Worm (Caenorhabditis elegans): Measurements from ENCODE around the gene zyg-1.
A peak's percentile ranks its signal among the peaks of the same experiment; 100 is the strongest.

Gene zyg-1

ce11 chrII:5661735-5662177 lies 12.2 kb downstream of the zyg-1 start (continued):
- TF ChIP-seq Y95B8A.8 (GFP tag; IDR thresholded peaks at IDR 0.05) (peak; percentile 96), atf-7 (tag; optimal IDR thresholded peaks at IDR 0.05) (peak; percentile 97), madf-10 (tag; optimal IDR thresholded peaks at IDR 0.05) (peak; percentile 85), rpc-1 (optimal IDR thresholded peaks at IDR 0.05) (no peak), rpc-1 (tag; optimal IDR thresholded peaks at IDR 0.05) (no peak), C06A6.2 (GFP tag; conservative IDR thresholded peaks at IDR 0.05) (peak; percentile 92), hlh-26 (GFP tag; conservative IDR thresholded peaks at IDR 0.05) (0 out of 2 replicates have a peak, but pooled peaks have one; percentile 78), lag-1 (GFP tag; IDR thresholded peaks at IDR 0.05) (0 out of 2 replicates have a peak, but pooled peaks have one; percentile 70), bed-1 (GFP tag; IDR thresholded peaks at IDR 0.05) (peak; percentile 91), repo-1 (tag; optimal IDR thresholded peaks at IDR 0.05) (peak; percentile 97), sdz-38 (tag; optimal IDR thresholded peaks at IDR 0.05) (no peak), aptf-2 (GFP tag; conservative IDR thresholded peaks at IDR 0.05) (peak; percentile 86), attf-6 (GFP tag; IDR thresholded peaks at IDR 0.05) (peak; percentile 92), lin-40 (tag; optimal IDR thresholded peaks at IDR 0.05) (peak; percentile 88), ztf-18 (tag; optimal IDR thresholded peaks at IDR 0.05) (peak; percentile 28), ztf-26 (tag; optimal IDR thresholded peaks at IDR 0.05) (peak; percentile 96)

- TF ChIP-seq let-526 (GFP tag; IDR thresholded peaks at IDR 0.05), result no peak
These were observed 13.7 kb downstream of the zyg-1 start for ce11 chrII:5663180-5663791.

DNA sequence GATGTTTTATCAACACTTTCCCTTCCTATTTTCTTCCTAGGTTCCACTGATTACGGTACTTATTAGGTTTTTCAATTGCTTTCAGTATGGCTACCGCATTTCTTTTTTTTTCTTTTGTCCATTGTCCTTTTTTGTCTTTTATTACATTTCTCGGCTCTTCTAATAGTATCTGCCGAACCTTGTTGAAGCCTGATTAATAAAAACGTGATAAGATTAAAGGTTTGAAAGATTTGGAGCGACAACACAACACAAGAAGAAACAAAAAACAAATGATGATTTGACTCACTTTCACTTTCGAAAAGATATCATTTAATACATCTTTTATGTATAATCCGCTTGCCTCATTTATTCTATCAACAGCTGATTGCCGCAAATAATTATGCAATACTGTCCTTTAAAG lies 15.5 kb downstream of the zyg-1 start, which contains the start of gene C25H3.15:
TSS of gene C25H3.15 (plus strand) at position 301 of the 400 bp plus-strand sequence.
- TF ChIP-seq athp-1 (tag; optimal IDR thresholded peaks at IDR 0.05) (no peak), him-1 (tag; optimal IDR thresholded peaks at IDR 0.05) (no peak), ceh-100 (GFP tag; IDR thresholded peaks at IDR 0.05) (no peak), gei-17 (GFP tag; optimal IDR thresholded peaks at IDR 0.05) (no peak), nhr-80 (tag; optimal IDR thresholded peaks at IDR 0.05) (no peak), F39B2.1 (GFP tag; IDR thresholded peaks at IDR 0.05) (no peak), bed-1 (GFP tag; IDR thresholded peaks at IDR 0.05) (no peak)

DNA sequence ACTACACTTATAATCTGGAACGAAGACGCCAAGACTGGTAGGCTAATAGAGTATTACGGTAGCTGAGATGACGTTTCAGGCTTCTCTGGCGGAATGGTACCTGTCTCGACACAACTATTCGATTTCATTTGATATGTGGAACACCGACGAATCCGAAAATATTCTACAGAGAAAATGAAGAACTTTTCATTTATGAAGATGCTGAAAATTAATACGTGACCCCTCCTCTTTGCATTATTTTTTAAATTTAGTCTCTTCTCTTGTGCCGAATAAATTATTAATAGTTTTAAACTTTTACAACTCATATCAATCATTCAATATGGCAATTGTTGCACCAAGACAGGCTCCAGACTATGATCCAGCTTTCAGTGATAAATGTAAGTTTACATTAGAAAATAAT lies 16.4 kb downstream of the zyg-1 start, which contains the start of gene C25H3.16:
TSS of gene C25H3.16 (plus strand) at position 301 of the 400 bp plus-strand sequence.
- peak; percentile 74 for TF ChIP-seq him-1 (tag; optimal IDR thresholded peaks at IDR 0.05)
- no peak for TF ChIP-seq ztf-28 (GFP tag; IDR thresholded peaks at IDR 0.05)

ce11 chrII:5667540-5667939 lies 18.0 kb downstream of the zyg-1 start:
- TF ChIP-seq B0019.2 (GFP tag; conservative IDR thresholded peaks at IDR 0.05) (no peak), rpc-1 (optimal IDR thresholded peaks at IDR 0.05) (peak; percentile 20), rpc-1 (tag; optimal IDR thresholded peaks at IDR 0.05) (peak; percentile 62), fkh-3 (tag; optimal IDR thresholded peaks at IDR 0.05) (no peak), Y56A3A.18 (GFP tag; IDR thresholded peaks at IDR 0.05) (no peak), nhr-179 (tag; optimal IDR thresholded peaks at IDR 0.05) (no peak), atf-7 (tag; optimal IDR thresholded peaks at IDR 0.05) (no peak), ztf-28 (GFP tag; IDR thresholded peaks at IDR 0.05) (no peak), lin-40 (tag; optimal IDR thresholded peaks at IDR 0.05) (no peak), F37B4.10 (GFP tag; IDR thresholded peaks at IDR 0.05) (no peak), ceh-27 (GFP tag; optimal IDR thresholded peaks at IDR 0.05) (no peak), akir-1 (GFP tag; optimal IDR thresholded peaks at IDR 0.05) (no peak), mxl-1 (tag; optimal IDR thresholded peaks at IDR 0.05) (no peak), pha-4 (tag; optimal IDR thresholded peaks at IDR 0.05) (no peak), D2030.7 (GFP tag; IDR thresholded peaks at IDR 0.05) (no peak), B0261.1 (tag; optimal IDR thresholded peaks at IDR 0.05) (peak; percentile 7), egrh-3 (GFP tag; IDR thresholded peaks at IDR 0.05) (no peak), attf-3 (GFP tag; conservative IDR thresholded peaks at IDR 0.05) (no peak), tbp1 (GFP tag; optimal IDR thresholded peaks at IDR 0.05) (peak; percentile 69), nfyb-1 (GFP tag; IDR thresholded peaks at IDR 0.05) (no peak), ets-4 (GFP tag; optimal IDR thresholded peaks at IDR 0.05) (no peak), F39B2.1 (GFP tag; IDR thresholded peaks at IDR 0.05) (no peak), lag-1 (GFP tag; IDR thresholded peaks at IDR 0.05) (no peak), let-607 (tag; optimal IDR thresholded peaks at IDR 0.05) (no peak), madf-6 (GFP tag; IDR thresholded peaks at IDR 0.05) (no peak)

Measured in whole organism, young adult.